Fruit fly (Drosophila melanogaster): ENCODE measurements around the gene CG42762.
A peak's percentile ranks its signal among the peaks of the same experiment; 100 is the strongest.

CG42762 gene

DNA sequence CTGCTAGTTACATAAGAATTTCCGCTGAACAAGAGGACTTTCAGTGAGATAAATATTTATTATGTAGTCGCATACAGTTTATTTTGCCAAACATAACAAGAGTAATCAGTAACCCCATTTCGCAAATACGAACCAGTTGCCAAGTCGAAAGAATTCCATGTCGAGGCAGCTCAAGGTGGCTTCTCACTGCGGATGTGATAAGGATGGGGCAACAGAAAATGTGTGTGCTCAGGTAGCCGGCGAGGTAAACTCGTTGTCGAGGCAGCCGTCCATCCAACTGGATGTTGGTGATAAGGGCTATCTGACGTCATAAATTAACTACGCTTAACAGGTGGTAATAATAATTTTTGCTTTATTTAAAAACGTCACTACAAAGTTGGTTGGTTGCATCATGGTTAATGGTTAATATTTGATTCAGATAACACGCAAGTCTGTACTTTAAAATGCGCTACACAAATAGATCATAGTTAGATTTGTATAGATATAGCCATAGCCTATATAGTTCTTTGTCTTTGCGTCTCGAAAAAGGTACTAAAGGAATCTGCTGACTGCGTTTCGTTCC, 27.1 kb downstream of the CG42762 start (continued):
- TF ChIP-seq ac (GFP tag; optimal IDR thresholded peaks at IDR 0.05) (no peak), vnd (GFP tag; IDR thresholded peaks at IDR 0.05; ENCODE audit: partially characterized antibody) (no peak), CG34376 (GFP tag; optimal IDR thresholded peaks at IDR 0.05) (peak; percentile 48), CG7372 (GFP tag; IDR thresholded peaks at IDR 0.05) (no peak), Bdp1 (GFP tag; optimal IDR thresholded peaks at IDR 0.05) (no peak), CG43689 (GFP tag; IDR thresholded peaks at IDR 0.05) (no peak), CG15696 (tag; optimal IDR thresholded peaks at IDR 0.05) (no peak), Myb (GFP tag; optimal IDR thresholded peaks at IDR 0.05) (no peak), CG17359 (tag; optimal IDR thresholded peaks at IDR 0.05) (no peak), kay (GFP tag; optimal IDR thresholded peaks at IDR 0.05) (no peak), CG12155 (GFP tag; optimal IDR thresholded peaks at IDR 0.05) (no peak), Oli (tag; optimal IDR thresholded peaks at IDR 0.05) (no peak)

- no peak for TF ChIP-seq hkb (optimal IDR thresholded peaks at IDR 0.05)
- 0 out of 2 replicates have a peak, but pooled peaks have one; percentile 18 for TF ChIP-seq hkb (GFP tag; IDR thresholded peaks at IDR 0.05)
- no peak for TF ChIP-seq hb (GFP tag; IDR thresholded peaks at IDR 0.05; ENCODE audit: partially characterized antibody)
- peak; percentile 50 for TF ChIP-seq CG7271 (tag; optimal IDR thresholded peaks at IDR 0.05)
- TF ChIP-seq Fer2 (tag; optimal IDR thresholded peaks at IDR 0.05), result no peak
- no peak for TF ChIP-seq sim (GFP tag; IDR thresholded peaks at IDR 0.05)
- TF ChIP-seq CG2199 (GFP tag; IDR thresholded peaks at IDR 0.05), result peak; percentile 98
- no peak for TF ChIP-seq CG13624 (GFP tag; optimal IDR thresholded peaks at IDR 0.05)
- TF ChIP-seq p53 (GFP tag; optimal IDR thresholded peaks at IDR 0.05), result peak; percentile 29
- no peak for TF ChIP-seq CG10147 (GFP tag; optimal IDR thresholded peaks at IDR 0.05)
- TF ChIP-seq Bdp1 (GFP tag; optimal IDR thresholded peaks at IDR 0.05), result no peak
- no peak for TF ChIP-seq CG8290 (GFP tag; optimal IDR thresholded peaks at IDR 0.05)
- peak in 1 of 2 experiments; percentile 5 for TF ChIP-seq CG8290 (tag; optimal IDR thresholded peaks at IDR 0.05)
- TF ChIP-seq Ets97D (GFP tag; optimal IDR thresholded peaks at IDR 0.05), result peak; percentile 59
- no peak for TF ChIP-seq Spps (tag; optimal IDR thresholded peaks at IDR 0.05)
- peak; percentile 16 for TF ChIP-seq CG17568 (GFP tag; optimal IDR thresholded peaks at IDR 0.05)
- peak; percentile 67 for TF ChIP-seq phol (tag; optimal IDR thresholded peaks at IDR 0.05)
- TF ChIP-seq CG14667 (GFP tag; IDR thresholded peaks at IDR 0.05), result no peak
- peak; percentile 54 for TF ChIP-seq sens (GFP tag)
- no peak for TF ChIP-seq slp2 (GFP tag; optimal IDR thresholded peaks at IDR 0.05)
- peak; percentile 80 for TF ChIP-seq bigmax (GFP tag; optimal IDR thresholded peaks at IDR 0.05)
Observed at dm6 chr2L:8110549-8111438, 33.1 kb downstream of the CG42762 start.

dm6 chr2L:8104706-8105105, 39.1 kb downstream of the CG42762 start:
- TF ChIP-seq caup (GFP tag; optimal IDR thresholded peaks at IDR 0.05; ENCODE audit: severe bottlenecking), result no peak
- peak; percentile 84 for TF ChIP-seq grn (GFP tag; optimal IDR thresholded peaks at IDR 0.05)
- TF ChIP-seq Sry-β (GFP tag; optimal IDR thresholded peaks at IDR 0.05), result no peak
- no peak for TF ChIP-seq CG8290 (GFP tag; optimal IDR thresholded peaks at IDR 0.05)
- TF ChIP-seq CG8290 (tag; optimal IDR thresholded peaks at IDR 0.05), result peak in 1 of 2 experiments; percentile 9
- peak; percentile 87 for TF ChIP-seq CG7987 (GFP tag; optimal IDR thresholded peaks at IDR 0.05)
- TF ChIP-seq tgo (GFP tag; IDR thresholded peaks at IDR 0.05), result no peak
- TF ChIP-seq cwo (GFP tag; optimal IDR thresholded peaks at IDR 0.05), result peak; percentile 74
- TF ChIP-seq exex (tag; optimal IDR thresholded peaks at IDR 0.05), result peak; percentile 28
- TF ChIP-seq CG4328 (GFP tag; optimal IDR thresholded peaks at IDR 0.05), result no peak
- TF ChIP-seq hkb (optimal IDR thresholded peaks at IDR 0.05), result no peak
- no peak for TF ChIP-seq hkb (GFP tag; IDR thresholded peaks at IDR 0.05)
- TF ChIP-seq bbx (GFP tag; IDR thresholded peaks at IDR 0.05; ENCODE audit: partially characterized antibody), result no peak
